Worm (Caenorhabditis elegans) whole organism, L4 larva: ENCODE measurements around the gene pas-1.

Experiments used
- F37D6.2 ChIP-seq: sonication (generic microtip); optimal IDR thresholded peaks from 2 replicates; lab custom pipeline; 2016; ENCODE audit warnings: mild to moderate bottlenecking, missing genetic modification characterization, missing compliant biosample characterization
- aha-1 ChIP-seq: fragments of 150-350 bp; peaks from one replicate; lab custom pipeline; 2014; ENCODE audit warnings: missing biosample characterization, missing genetic modification characterization
- aly-2 ChIP-seq: sonication (generic microtip); optimal IDR thresholded peaks from 2 replicates; lab custom pipeline; 2018; ENCODE audit warnings: missing biosample characterization, missing genetic modification characterization
- attf-4 ChIP-seq: sonication (generic microtip); optimal IDR thresholded peaks from 3 replicates; lab custom pipeline; 2017; ENCODE audit warnings: missing biosample characterization, missing genetic modification characterization
- daf-16 ChIP-seq, 3 experiments: sonication (generic microtip); optimal IDR thresholded peaks; 2 replicates each; lab custom pipeline; 2016 to 2017; ENCODE audit warnings: missing genetic modification characterization in 3 of 3, missing genetic modification reagents in 3 of 3, mild to moderate bottlenecking in 2 of 3, missing compliant biosample characterization in 2 of 3, missing biosample characterization in 1 of 3, moderate library complexity in 1 of 3
- dpl-1 ChIP-seq: fragments of 150-350 bp; optimal IDR thresholded peaks from 2 replicates; lab custom pipeline; 2014; ENCODE audit warnings: missing biosample characterization, missing genetic modification reagents, missing genetic modification characterization
- hif-1 ChIP-seq, 2 experiments: sonication (generic microtip); optimal IDR thresholded peaks; 2 replicates each; lab custom pipeline; 2016 to 2017; ENCODE audit warnings: missing compliant biosample characterization in 2 of 2, missing genetic modification characterization in 2 of 2, missing genetic modification reagents in 2 of 2, missing genotype in 2 of 2, mild to moderate bottlenecking in 1 of 2
- hmg-1.1 ChIP-seq: fragments of 200-800 bp; sonication (Bioruptor generic); IDR thresholded peaks from 2 replicates; pipeline ENCODE4 v1.3.6; 2022; ENCODE audit warnings: missing genetic modification reagents, missing genetic modification characterization, missing compliant biosample characterization
- lin-13 ChIP-seq: fragments of 150-350 bp; optimal IDR thresholded peaks from 2 replicates; lab custom pipeline; 2014; ENCODE audit warnings: missing biosample characterization, missing genetic modification reagents, missing genetic modification characterization
- lin-38 ChIP-seq: fragments of 200-800 bp; sonication (Bioruptor generic); IDR thresholded peaks from 2 replicates; pipeline ENCODE4 v1.3.6; 2022; ENCODE audit warnings: missing genetic modification reagents, missing genetic modification characterization, missing compliant biosample characterization
- lir-3 ChIP-seq: sonication (generic microtip); optimal IDR thresholded peaks from 2 replicates; lab custom pipeline; 2016; ENCODE audit warnings: mild to moderate bottlenecking, missing genetic modification characterization, missing compliant biosample characterization
- lsy-2 ChIP-seq, 2 experiments: fragments of 150-350 bp in 1 of 2; sonication (generic microtip) in 1 of 2; optimal IDR thresholded peaks; 2 replicates each; lab custom pipeline; 2014 to 2017; ENCODE audit warnings: missing biosample characterization in 2 of 2, missing genetic modification characterization in 2 of 2
- mes-2 ChIP-seq: sonication (generic microtip); optimal IDR thresholded peaks from 2 replicates; lab custom pipeline; 2016; ENCODE audit warnings: missing genotype, mild to moderate bottlenecking, missing genetic modification characterization, missing compliant biosample characterization; ENCODE audit not compliant: poor library complexity, severe bottlenecking
- nhr-11 ChIP-seq: fragments of 150-350 bp; optimal IDR thresholded peaks from 2 replicates; lab custom pipeline; 2014; ENCODE audit warnings: missing biosample characterization, missing genetic modification characterization
- nhr-237 ChIP-seq: sonication (generic microtip); optimal IDR thresholded peaks from 2 replicates; lab custom pipeline; 2017; ENCODE audit warnings: missing biosample characterization, missing genetic modification characterization
- nhr-25 ChIP-seq: sonication (generic microtip); optimal IDR thresholded peaks from 2 replicates; lab custom pipeline; 2017; ENCODE audit warnings: missing genetic modification characterization, mild to moderate bottlenecking, missing compliant biosample characterization, antibody characterized with exemption, moderate library complexity, borderline replicate concordance; ENCODE audit not compliant: insufficient read depth
- nhr-41 ChIP-seq: fragments of 200-800 bp; sonication (Bioruptor generic); IDR thresholded peaks from 2 replicates; pipeline ENCODE4 v1.3.6; 2022; ENCODE audit warnings: missing genetic modification reagents, missing genetic modification characterization, missing compliant biosample characterization
- nhr-6 ChIP-seq: fragments of 150-350 bp; optimal IDR thresholded peaks from 2 replicates; lab custom pipeline; 2014; ENCODE audit warnings: missing biosample characterization, missing genetic modification characterization
- pqm-1 ChIP-seq: sonication (generic microtip); optimal IDR thresholded peaks from 2 replicates; lab custom pipeline; 2017; ENCODE audit warnings: missing biosample characterization, missing genetic modification characterization
- rbr-2 ChIP-seq: sonication (generic microtip); optimal IDR thresholded peaks from 2 replicates; lab custom pipeline; 2016; ENCODE audit warnings: missing genotype, missing genetic modification characterization, missing compliant biosample characterization
- saeg-2 ChIP-seq: fragments of 200-800 bp; sonication (Bioruptor generic); IDR thresholded peaks from 2 replicates; pipeline ENCODE4 v1.3.6; 2022; ENCODE audit warnings: missing genetic modification reagents, missing genetic modification characterization, missing compliant biosample characterization
- set-16 ChIP-seq: fragments of 200-800 bp; sonication (Bioruptor generic); IDR thresholded peaks from 2 replicates; pipeline ENCODE4 v1.3.6; 2022; ENCODE audit warnings: missing genetic modification reagents, missing genetic modification characterization, missing compliant biosample characterization
- snpc-1.2 ChIP-seq: fragments of 200-800 bp; sonication (Bioruptor generic); IDR thresholded peaks from 2 replicates; pipeline ENCODE4 v1.3.6; 2022; ENCODE audit warnings: missing genetic modification reagents, missing genetic modification characterization, missing compliant biosample characterization
- spr-1 ChIP-seq: sonication (generic microtip); optimal IDR thresholded peaks from 2 replicates; lab custom pipeline; 2016; ENCODE audit warnings: mild to moderate bottlenecking, missing genetic modification characterization, missing compliant biosample characterization
- tra-1 ChIP-seq: fragments of 200-800 bp; sonication (Bioruptor generic); IDR thresholded peaks from 2 replicates; pipeline ENCODE4 v1.3.6; 2022; ENCODE audit warnings: missing genetic modification reagents, missing genetic modification characterization, missing compliant biosample characterization
- unc-130 ChIP-seq: sonication (generic microtip); optimal IDR thresholded peaks from 2 replicates; lab custom pipeline; 2016; ENCODE audit warnings: missing genetic modification reagents, missing genetic modification characterization, missing compliant biosample characterization
- unc-62 ChIP-seq, 3 experiments: fragments of 150-350 bp in 1 of 3; sonication (generic microtip); optimal IDR thresholded peaks in 2 of 3; peaks in 1 of 3; 1 replicate in 1 of 3; 2 replicates in 2 of 3; lab custom pipeline; 2014 to 2017; ENCODE audit warnings: missing biosample characterization in 3 of 3, missing genetic modification characterization in 3 of 3, missing genetic modification reagents in 3 of 3, missing genotype in 1 of 3
- zfp-2 ChIP-seq: sonication (generic microtip); optimal IDR thresholded peaks from 2 replicates; lab custom pipeline; 2016; ENCODE audit warnings: mild to moderate bottlenecking, missing genetic modification characterization, missing compliant biosample characterization

pas-1 gene

DNA sequence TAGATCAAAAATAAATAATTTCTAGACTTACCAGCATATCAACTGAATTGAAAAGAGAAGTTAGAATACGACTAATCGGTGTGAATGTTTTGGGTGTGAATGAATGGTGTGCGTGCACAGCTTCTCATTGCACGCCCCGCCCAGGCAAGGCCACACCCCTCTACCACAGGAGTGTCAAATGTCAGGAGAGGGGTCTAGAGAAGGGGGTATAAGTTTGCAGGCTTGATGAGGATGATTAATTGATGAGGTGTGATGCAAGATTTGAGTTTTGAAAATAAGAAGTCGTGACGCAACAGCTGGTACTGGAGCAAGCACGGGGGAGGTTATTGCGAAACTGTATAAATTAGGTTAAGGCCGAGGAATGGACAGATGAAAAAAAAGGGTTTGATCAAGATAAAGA, 9.8 kb upstream of the pas-1 start, which contains the start of gene egl-1:
egl-1 (minus strand) TSS at position 101 of the 400 bp plus-strand sequence.
- TF ChIP-seq spr-1 (tag; lab: Kevin White, UChicago), result no peak

DNA sequence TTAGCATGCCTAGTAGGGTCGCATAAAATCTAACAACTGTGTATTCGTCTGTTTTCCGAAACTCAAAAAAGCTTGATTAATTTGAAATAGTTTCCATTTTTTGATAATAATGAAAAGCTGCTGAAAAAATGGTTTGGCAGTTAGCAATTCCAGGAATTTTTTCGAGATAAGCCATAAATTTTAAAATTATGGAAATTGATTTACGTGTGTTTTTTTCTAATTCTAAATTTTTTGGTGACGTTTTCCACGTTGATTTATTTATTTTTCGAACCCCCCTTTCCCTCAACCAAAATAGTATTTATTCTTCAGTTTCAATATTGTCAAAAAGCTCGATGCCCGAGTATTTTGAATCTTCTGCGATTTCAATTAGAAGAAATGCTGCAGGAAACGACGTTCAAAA, 6.4 kb upstream of the pas-1 start, which contains the start of gene F23B12.1:
F23B12.1 (plus strand) TSS at position 301 of the 400 bp plus-strand sequence.
- TF ChIP-seq attf-4, result no peak
- TF ChIP-seq nhr-25 (tag; lab: Kevin White, UChicago), result no peak
- TF ChIP-seq unc-62 (GFP tag; optimal IDR thresholded peaks at IDR 0.05 in 1 of 2; lab: Kevin White, UChicago), result peak in 1 of 2 experiments; percentile 29
- no peak for TF ChIP-seq unc-62 (tag; optimal IDR thresholded peaks at IDR 0.05; lab: Kevin White, UChicago)

DNA sequence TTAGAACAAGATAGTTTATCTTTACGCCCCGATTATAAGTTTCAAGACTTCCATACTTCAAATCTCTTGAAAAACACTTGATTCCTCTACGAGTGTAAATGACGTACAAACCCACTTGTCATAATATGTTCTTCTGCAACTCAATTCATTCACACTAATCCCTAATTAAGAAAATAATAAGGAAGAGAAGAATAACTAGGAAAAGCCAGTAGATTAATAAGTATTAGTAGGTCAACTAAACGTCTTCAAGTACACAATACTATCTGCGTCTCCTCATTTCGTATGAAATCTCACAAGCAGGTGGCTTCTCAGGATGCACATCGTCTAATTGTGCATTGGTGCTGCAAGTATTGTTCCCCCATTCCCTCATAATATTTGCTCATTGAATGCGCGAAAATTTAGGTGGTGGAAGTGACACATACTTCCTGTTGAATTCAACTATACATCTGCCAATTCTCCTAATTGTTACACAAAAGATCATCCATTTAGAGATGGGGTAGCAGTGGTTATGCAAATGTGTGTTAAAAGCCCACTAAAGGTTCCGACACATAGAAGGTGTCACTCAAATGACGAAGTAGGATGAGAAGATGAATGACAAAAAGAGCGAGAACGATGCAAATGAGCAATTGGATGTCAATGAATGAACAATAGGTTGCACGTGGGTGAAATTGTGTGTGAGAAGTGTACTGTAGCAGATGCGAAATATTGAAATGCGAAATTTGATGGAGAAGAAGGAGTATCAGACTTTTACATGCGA, 4.8 kb upstream of the pas-1 start:
- TF ChIP-seq saeg-2 (GFP tag; lab: Robert Waterston, UW), result no peak
- peak; percentile 30 for TF ChIP-seq aha-1 (tag; lab: Kevin White, UChicago)
- peak in 1 of 2 experiments; percentile 99 for TF ChIP-seq unc-62 (GFP tag; optimal IDR thresholded peaks at IDR 0.05 in 1 of 2; lab: Kevin White, UChicago)
- TF ChIP-seq unc-62 (tag; optimal IDR thresholded peaks at IDR 0.05; lab: Kevin White, UChicago), result no peak
- TF ChIP-seq tra-1 (GFP tag; lab: Robert Waterston, UW), result no peak

DNA sequence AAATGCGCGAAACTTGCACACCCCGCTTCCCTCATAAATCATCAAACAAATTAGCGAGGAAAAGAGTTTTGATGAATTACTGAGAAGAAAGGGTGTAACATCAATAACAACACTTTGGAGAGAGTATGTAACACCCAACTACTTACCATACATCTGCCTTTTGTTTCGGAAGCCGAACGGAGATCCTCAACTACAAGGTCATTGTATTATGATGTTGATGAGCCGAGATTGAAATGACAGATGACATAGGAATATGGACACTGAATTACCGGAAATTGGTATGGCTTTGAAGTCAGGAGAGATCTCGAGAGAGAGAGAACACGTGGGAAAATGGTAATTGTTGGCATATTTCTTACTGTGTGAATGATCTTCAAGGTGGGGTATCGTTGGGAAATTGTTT, 3.6 kb upstream of the pas-1 start:
- TF ChIP-seq zfp-2 (tag; lab: Kevin White, UChicago) (no peak), unc-62 (GFP tag; optimal IDR thresholded peaks at IDR 0.05 in 1 of 2; lab: Kevin White, UChicago) (peak in 1 of 2 experiments; percentile 63), unc-62 (tag; optimal IDR thresholded peaks at IDR 0.05; lab: Kevin White, UChicago) (no peak)

DNA sequence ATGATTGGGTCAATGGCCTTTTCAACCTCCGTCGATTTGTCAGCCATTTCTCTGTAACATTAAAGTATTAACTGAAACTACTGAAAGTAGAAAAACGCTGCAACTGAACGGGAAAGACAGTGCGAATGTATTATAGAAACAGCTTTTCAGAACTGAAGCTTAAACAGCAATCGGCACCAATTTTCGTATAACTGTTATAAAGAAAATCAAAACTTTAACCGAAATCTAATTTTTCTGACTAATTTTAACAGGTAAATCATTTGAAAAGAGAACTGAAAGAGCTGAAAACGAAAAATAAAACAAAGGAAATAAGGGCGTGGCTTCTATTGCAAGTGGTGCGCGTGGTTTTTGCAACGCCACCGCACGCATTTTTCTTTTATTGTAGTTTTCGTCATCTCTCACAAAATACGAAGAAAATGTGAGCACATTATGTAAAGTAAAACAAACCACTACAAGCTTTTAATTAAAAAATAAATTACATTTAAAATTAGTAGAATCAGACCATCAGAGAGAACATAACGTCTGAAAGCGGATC, 2.6 kb upstream of the pas-1 start, which contains the start of gene rrsr-1:
rrsr-1 (minus strand) TSS at position 51 of the 535 bp plus-strand sequence.
- TF ChIP-seq set-16, result no peak
- no peak for TF ChIP-seq snpc-1.2 (GFP tag; lab: Robert Waterston, UW)
- peak; percentile 40; the same call in 1 of the 2 replicates for TF ChIP-seq hmg-1.1
- TF ChIP-seq nhr-41 (GFP tag; lab: Robert Waterston, UW), result no peak
- TF ChIP-seq lin-13 (GFP tag; lab: Kevin White, UChicago), result peak; percentile 18
- TF ChIP-seq aly-2, result no peak
- TF ChIP-seq dpl-1 (GFP tag; lab: Kevin White, UChicago), result peak; percentile 29
- TF ChIP-seq nhr-6 (tag; lab: Kevin White, UChicago), result peak; percentile 86
- peak; percentile 36 for TF ChIP-seq unc-130 (GFP tag; lab: Kevin White, UChicago)
- peak; percentile 88 for TF ChIP-seq mes-2 (tag; lab: Kevin White, UChicago)

DNA sequence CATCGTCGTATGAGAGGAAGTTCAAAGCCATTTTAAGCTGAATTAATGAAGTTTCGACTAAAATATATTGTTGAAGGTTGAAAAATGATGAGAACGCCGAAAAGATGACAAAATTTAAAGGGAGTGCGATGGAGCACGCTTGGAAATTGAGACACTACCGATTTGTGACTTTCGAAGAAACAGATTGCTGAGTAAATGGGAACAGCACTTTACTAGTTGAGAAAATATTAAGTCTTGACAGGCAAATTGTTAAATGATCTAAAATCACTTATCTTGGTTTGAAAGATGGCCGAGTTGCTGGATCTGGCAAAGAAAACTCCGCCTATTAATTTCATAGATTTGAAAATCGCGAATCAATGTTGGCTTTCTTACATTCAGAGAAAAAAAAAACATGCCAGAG, 850 bp upstream of the pas-1 start, which contains the start of gene rpoa-12:
rpoa-12 (minus strand) TSS at position 37 of the 400 bp plus-strand sequence.
- TF ChIP-seq pqm-1 (tag; lab: Kevin White, UChicago) (no peak), daf-16 (GFP tag; optimal IDR thresholded peaks at IDR 0.05; lab: Kevin White, UChicago) (no peak), daf-16 (tag; optimal IDR thresholded peaks at IDR 0.05; lab: Kevin White, UChicago) (peak; percentile 17), unc-130 (GFP tag; lab: Kevin White, UChicago) (peak; percentile 47), nhr-237 (tag; lab: Kevin White, UChicago) (no peak), nhr-11 (no peak), lin-38 (GFP tag; lab: Robert Waterston, UW) (peak; percentile 68), rbr-2 (peak; percentile 21), F37D6.2 (peak; percentile 23), hif-1 (tag; optimal IDR thresholded peaks at IDR 0.05; lab: Kevin White, UChicago) (peak in 1 of 2 experiments; percentile 74), nhr-6 (tag; lab: Kevin White, UChicago) (peak; percentile 64), lsy-2 (tag; optimal IDR thresholded peaks at IDR 0.05; lab: Kevin White, UChicago) (peak in 1 of 2 experiments; percentile 42), nhr-25 (tag; lab: Kevin White, UChicago) (peak; percentile 16), lir-3 (tag; lab: Kevin White, UChicago) (no peak), mes-2 (tag; lab: Kevin White, UChicago) (peak; percentile 77), dpl-1 (GFP tag; lab: Kevin White, UChicago) (peak; percentile 28)
